Worm (Caenorhabditis elegans): ENCODE results near the gene ced-5.

DNA sequence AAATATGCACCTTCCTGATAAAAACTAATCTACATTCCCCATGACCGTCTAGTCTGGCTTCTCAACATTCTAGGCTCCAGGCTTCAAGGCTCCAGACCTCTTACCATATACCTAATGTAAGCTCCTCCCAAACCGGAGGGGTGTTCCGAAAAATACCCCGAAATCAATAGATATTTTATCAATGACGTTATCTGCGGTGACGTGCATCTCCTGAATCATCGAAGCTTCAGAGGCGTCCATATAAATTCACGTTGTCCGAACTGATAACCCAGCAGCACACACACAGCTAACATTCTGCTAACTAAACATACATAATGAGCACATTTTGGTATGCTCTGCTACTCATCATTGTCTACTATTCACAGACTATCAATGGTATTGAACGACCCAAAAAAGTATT is 14.4 kb upstream of the ced-5 start, which contains the start of gene ugt-44:
- TF ChIP-seq ama-1 (optimal IDR thresholded peaks at IDR 0.05) (no peak), eor-1 (tag; optimal IDR thresholded peaks at IDR 0.05) (no peak), daf-12 (tag; optimal IDR thresholded peaks at IDR 0.05) (no peak), ztf-4 (tag; optimal IDR thresholded peaks at IDR 0.05) (no peak), ZK546.5 (tag; optimal IDR thresholded peaks at IDR 0.05) (no peak), nhr-28 (tag; optimal IDR thresholded peaks at IDR 0.05) (no peak), mml-1 (tag; optimal IDR thresholded peaks at IDR 0.05) (no peak)
